Fruit fly (Drosophila melanogaster) whole organism, embryonic: ENCODE results near the gene mTerf3.

Experiments used
- Ada2b ChIP-seq: fragments of 200-800 bp; sonication (Bioruptor generic); IDR thresholded peaks from 2 replicates; pipeline ENCODE4 v1.3.6; 2022; ENCODE audit warnings: missing biosample characterization, missing genetic modification characterization
- CG10431 ChIP-seq: fragments of 200-800 bp; sonication (Bioruptor generic); optimal IDR thresholded peaks from 3 replicates; lab custom pipeline; 2018; ENCODE audit warnings: missing biosample characterization, mild to moderate bottlenecking, missing genetic modification characterization
- CG10654 ChIP-seq: fragments of 200-800 bp; sonication (Bioruptor generic); optimal IDR thresholded peaks from 2 replicates; lab custom pipeline; 2016; ENCODE audit warnings: missing biosample characterization, missing genetic modification characterization
- CG11560 ChIP-seq: fragments of 200-800 bp; sonication (Bioruptor generic); IDR thresholded peaks from 3 replicates; pipeline ENCODE4 v1.3.6; 2022; ENCODE audit warnings: missing biosample characterization, missing genetic modification characterization
- CG11723 ChIP-seq: fragments of 200-800 bp; sonication (Bioruptor generic); optimal IDR thresholded peaks from 2 replicates; lab custom pipeline; 2017; ENCODE audit warnings: missing biosample characterization, mild to moderate bottlenecking, missing genetic modification characterization
- CG12942 ChIP-seq: fragments of 200-800 bp; sonication (Bioruptor generic); optimal IDR thresholded peaks from 3 replicates; lab custom pipeline; 2016; ENCODE audit warnings: missing biosample characterization, missing genetic modification characterization
- CG14014 ChIP-seq: fragments of 200-800 bp; sonication (Bioruptor generic); IDR thresholded peaks from 2 replicates; pipeline ENCODE4 v1.3.6; 2022; ENCODE audit warnings: missing biosample characterization, missing genetic modification characterization
- CG1603 ChIP-seq: fragments of 200-800 bp; sonication (Bioruptor generic); optimal IDR thresholded peaks from 2 replicates; lab custom pipeline; 2019; ENCODE audit warnings: missing biosample characterization, mild to moderate bottlenecking, missing genetic modification characterization, moderate library complexity
- CG16779 ChIP-seq: fragments of 200-800 bp; sonication (Bioruptor generic); IDR thresholded peaks from 2 replicates; pipeline ENCODE4 v1.3.6; 2022; ENCODE audit warnings: missing biosample characterization, missing genetic modification characterization
- CG17612 ChIP-seq: fragments of 200-800 bp; sonication (Bioruptor generic); IDR thresholded peaks from 2 replicates; pipeline ENCODE4 v1.3.6; 2022; ENCODE audit warnings: missing biosample characterization, missing genetic modification characterization
- CG18011 ChIP-seq: fragments of 200-800 bp; sonication (Bioruptor generic); optimal IDR thresholded peaks from 2 replicates; lab custom pipeline; 2017; ENCODE audit warnings: missing biosample characterization, missing genetic modification characterization, mild to moderate bottlenecking, moderate library complexity, missing genotype
- CG31441 ChIP-seq: fragments of 200-800 bp; sonication (Bioruptor generic); IDR thresholded peaks from 2 replicates; pipeline ENCODE4 v1.3.6; 2022; ENCODE audit warnings: missing biosample characterization, missing genetic modification characterization
- CG4360 ChIP-seq: fragments of 200-800 bp; sonication (Bioruptor generic); IDR thresholded peaks from 2 replicates; pipeline ENCODE4 v1.3.6; 2022; ENCODE audit warnings: missing biosample characterization, missing genetic modification characterization
- CG4820 ChIP-seq: fragments of 200-800 bp; sonication (Bioruptor generic); optimal IDR thresholded peaks from 3 replicates; lab custom pipeline; 2016; ENCODE audit warnings: missing biosample characterization, missing genetic modification characterization
- CG4854 ChIP-seq: fragments of 200-800 bp; sonication (Bioruptor generic); optimal IDR thresholded peaks from 2 replicates; lab custom pipeline; 2016; ENCODE audit warnings: missing biosample characterization, missing genetic modification characterization, inconsistent platforms
- CG6683 ChIP-seq: fragments of 200-800 bp; sonication (Bioruptor generic); optimal IDR thresholded peaks from 2 replicates; lab custom pipeline; 2017; ENCODE audit warnings: missing biosample characterization, mild to moderate bottlenecking, missing genetic modification characterization, missing genetic modification reagents
- CG7839 ChIP-seq: fragments of 200-800 bp; sonication (Bioruptor generic); optimal IDR thresholded peaks from 3 replicates; lab custom pipeline; 2018; ENCODE audit warnings: missing biosample characterization, mild to moderate bottlenecking, missing genetic modification characterization, moderate library complexity
- CHES-1-like ChIP-seq: fragments of 200-800 bp; sonication (Bioruptor generic); optimal IDR thresholded peaks from 2 replicates; lab custom pipeline; 2016; ENCODE audit warnings: missing biosample characterization, missing genetic modification characterization
- Dip3 ChIP-seq: fragments of 200-800 bp; sonication (Bioruptor generic); optimal IDR thresholded peaks from 3 replicates; lab custom pipeline; 2016; ENCODE audit warnings: missing biosample characterization, missing genetic modification characterization
- Ets65A ChIP-seq: fragments of 200-800 bp; sonication (Bioruptor generic); peaks from one replicate; lab custom pipeline; 2016; ENCODE audit warnings: missing biosample characterization, missing genetic modification characterization
- Fer3 ChIP-seq: fragments of 200-800 bp; sonication (Bioruptor generic); optimal IDR thresholded peaks from 2 replicates; lab custom pipeline; 2018; ENCODE audit warnings: missing biosample characterization, mild to moderate bottlenecking, missing genetic modification characterization, moderate library complexity
- H2.0 ChIP-seq: fragments of 200-800 bp; sonication (Bioruptor generic); IDR thresholded peaks from 2 replicates; pipeline ENCODE4 v1.3.6; 2022; ENCODE audit warnings: missing biosample characterization, missing genetic modification characterization
- HHEX ChIP-seq: fragments of 200-800 bp; sonication (Bioruptor generic); optimal IDR thresholded peaks from 3 replicates; lab custom pipeline; 2017; ENCODE audit warnings: missing biosample characterization, mild to moderate bottlenecking, missing genetic modification characterization, missing genetic modification reagents
- Hr51 ChIP-seq, 2 experiments: fragments of 200-800 bp; sonication (Bioruptor generic); optimal IDR thresholded peaks; 2 replicates in 1 of 2; 3 replicates in 1 of 2; lab custom pipeline; 2016 to 2018; ENCODE audit warnings: missing biosample characterization in 2 of 2, missing genetic modification characterization in 2 of 2, mild to moderate bottlenecking in 1 of 2, moderate library complexity in 1 of 2
- Lhr ChIP-seq: fragments of 200-800 bp; sonication (Bioruptor generic); optimal IDR thresholded peaks from 3 replicates; lab custom pipeline; 2017; ENCODE audit warnings: mild to moderate bottlenecking, missing biosample characterization, missing genetic modification reagents, missing genetic modification characterization
- Lim3 ChIP-seq: fragments of 200-800 bp; sonication (Bioruptor generic); IDR thresholded peaks from 2 replicates; pipeline ENCODE4 v1.3.6; 2022; ENCODE audit warnings: missing biosample characterization, missing genetic modification characterization
- Med ChIP-seq: fragments of 200-800 bp; sonication (Bioruptor generic); peaks from one replicate; lab custom pipeline; 2016; ENCODE audit warnings: missing biosample characterization, missing genetic modification characterization, mild to moderate bottlenecking, inconsistent platforms, moderate library complexity
- Pdp1 ChIP-seq, 2 experiments: fragments of 200-800 bp; sonication (Bioruptor generic); optimal IDR thresholded peaks; 3 replicates each; lab custom pipeline; 2016; ENCODE audit warnings: missing biosample characterization in 2 of 2, missing genetic modification characterization in 2 of 2, mild to moderate bottlenecking in 1 of 2, moderate library complexity in 1 of 2
- Ravus ChIP-seq: fragments of 200-800 bp; sonication (Bioruptor generic); IDR thresholded peaks from 2 replicates; pipeline ENCODE4 v1.3.6; 2022; ENCODE audit warnings: missing biosample characterization, missing genetic modification characterization
- ab ChIP-seq: fragments of 200-800 bp; sonication (Bioruptor generic); optimal IDR thresholded peaks from 2 replicates; lab custom pipeline; 2016; ENCODE audit warnings: missing biosample characterization, missing genetic modification characterization
- btn ChIP-seq: fragments of 200-800 bp; sonication (Bioruptor generic); optimal IDR thresholded peaks from 2 replicates; lab custom pipeline; 2016; ENCODE audit warnings: missing biosample characterization, missing genetic modification characterization
- chif ChIP-seq, 2 experiments: fragments of 200-800 bp; sonication (Bioruptor generic); optimal IDR thresholded peaks; 3 replicates each; lab custom pipeline; 2016; ENCODE audit warnings: missing biosample characterization in 2 of 2, missing genetic modification characterization in 2 of 2
- chm ChIP-seq: fragments of 200-800 bp; sonication (Bioruptor generic); IDR thresholded peaks from 2 replicates; pipeline ENCODE4 v1.3.6; 2022; ENCODE audit warnings: missing biosample characterization, missing genetic modification characterization
- da ChIP-seq: fragments of 200-800 bp; sonication (Bioruptor generic); optimal IDR thresholded peaks from 2 replicates; lab custom pipeline; 2016; ENCODE audit warnings: missing biosample characterization, missing genetic modification characterization
- ind ChIP-seq: fragments of 200-800 bp; sonication (Bioruptor generic); optimal IDR thresholded peaks from 3 replicates; lab custom pipeline; 2016; ENCODE audit warnings: missing biosample characterization, missing genetic modification characterization
- lov ChIP-seq, 2 experiments: fragments of 200-800 bp in 1 of 2; fragments of >200 bp in 1 of 2; sonication (Bioruptor generic) in 1 of 2; IDR thresholded peaks in 1 of 2; optimal IDR thresholded peaks in 1 of 2; 2 replicates in 1 of 2; 3 replicates in 1 of 2; pipeline versions ENCODE4 v1.3.6 to Lab custom; 2017 to 2022; ENCODE audit warnings: missing biosample characterization in 1 of 2, missing genetic modification characterization in 1 of 2
- nerfin-2 ChIP-seq: fragments of 200-800 bp; sonication (Bioruptor generic); IDR thresholded peaks from 2 replicates; pipeline ENCODE4 v1.3.6; 2022; ENCODE audit warnings: missing biosample characterization, missing genetic modification characterization; ENCODE audit not compliant: partially characterized antibody
- prd ChIP-seq, 3 experiments: fragments of >200 bp in 2 of 3; fragments of 200-800 bp in 1 of 3; sonication (Bioruptor generic) in 1 of 3; optimal IDR thresholded peaks in 2 of 3; IDR thresholded peaks in 1 of 3; 2 replicates in 2 of 3; 3 replicates in 1 of 3; pipeline versions ENCODE4 v1.3.6 to Lab custom; 2017 to 2022; ENCODE audit warnings: missing biosample characterization in 1 of 3, missing genetic modification characterization in 1 of 3
- slp2 ChIP-seq: fragments of 200-800 bp; sonication (Bioruptor generic); optimal IDR thresholded peaks from 2 replicates; lab custom pipeline; 2016; ENCODE audit warnings: missing biosample characterization, missing genetic modification characterization
- toy ChIP-seq: fragments of 200-800 bp; sonication (Bioruptor generic); IDR thresholded peaks from 2 replicates; pipeline ENCODE4 v1.3.6; 2022; ENCODE audit warnings: missing biosample characterization, missing genetic modification characterization
- tup ChIP-seq: fragments of 200-800 bp; sonication (Bioruptor generic); optimal IDR thresholded peaks from 2 replicates; lab custom pipeline; 2016; ENCODE audit warnings: missing biosample characterization, mild to moderate bottlenecking, missing genetic modification characterization, moderate library complexity
- wek ChIP-seq: fragments of 200-800 bp; sonication (Bioruptor generic); optimal IDR thresholded peaks from 3 replicates; lab custom pipeline; 2018; ENCODE audit warnings: missing biosample characterization, mild to moderate bottlenecking, missing genetic modification characterization, moderate library complexity
- zen2 ChIP-seq: fragments of 200-800 bp; sonication (Bioruptor generic); IDR thresholded peaks from 3 replicates; pipeline ENCODE4 v1.3.6; 2022; ENCODE audit warnings: missing biosample characterization, missing genetic modification characterization; ENCODE audit not compliant: partially characterized antibody

Gene mTerf3

DNA sequence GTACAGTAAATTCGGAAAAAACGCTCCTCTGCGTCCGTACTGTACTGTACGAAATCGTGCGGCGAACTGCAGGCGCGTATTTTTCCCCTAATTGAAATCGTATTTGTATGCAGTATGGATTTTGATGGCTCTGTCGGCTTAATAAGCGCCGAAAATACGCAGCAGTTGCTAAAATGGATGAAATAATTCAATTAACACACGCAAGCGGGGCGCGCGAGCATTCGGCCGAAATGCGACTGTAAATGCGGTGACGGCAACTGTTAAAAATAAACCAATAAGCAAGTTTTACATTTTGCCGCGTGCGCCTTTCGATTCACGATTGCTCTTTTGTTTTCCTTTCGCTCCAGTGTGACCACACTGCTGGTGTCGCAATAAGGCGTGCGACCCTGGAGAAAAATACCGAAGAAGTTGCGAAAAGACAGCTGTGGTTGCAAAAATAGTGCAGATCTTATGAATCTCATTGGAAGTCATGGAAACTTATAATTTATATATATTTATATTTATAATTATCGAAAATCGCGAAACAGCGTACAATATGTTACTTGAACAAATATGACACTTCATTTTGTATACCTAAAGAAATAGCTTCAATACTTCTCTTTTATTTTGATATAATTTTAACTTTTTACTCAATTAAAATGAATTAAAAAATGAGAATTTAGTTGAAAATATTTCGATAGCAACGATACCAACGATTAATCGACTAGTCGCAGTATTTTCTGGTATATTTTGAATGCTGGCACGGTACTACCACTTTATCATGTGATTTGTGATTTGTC lies 47.4 kb downstream of the mTerf3 start, which contains the start of the genes CG32428 and CG5969 (continued):
- TF ChIP-seq toy (GFP tag; lab: Robert Waterston, UW) (no peak), Pdp1 (GFP tag; optimal IDR thresholded peaks at IDR 0.05; lab: Kevin White, UChicago) (no peak), Ravus (GFP tag; lab: Robert Waterston, UW) (peak; percentile 13), prd (optimal IDR thresholded peaks at IDR 0.05; lab: Kevin White, UChicago) (no peak), prd (GFP tag; IDR thresholded peaks at IDR 0.05; lab: Robert Waterston, UW) (peak; percentile 65), zen2 (no peak)

DNA sequence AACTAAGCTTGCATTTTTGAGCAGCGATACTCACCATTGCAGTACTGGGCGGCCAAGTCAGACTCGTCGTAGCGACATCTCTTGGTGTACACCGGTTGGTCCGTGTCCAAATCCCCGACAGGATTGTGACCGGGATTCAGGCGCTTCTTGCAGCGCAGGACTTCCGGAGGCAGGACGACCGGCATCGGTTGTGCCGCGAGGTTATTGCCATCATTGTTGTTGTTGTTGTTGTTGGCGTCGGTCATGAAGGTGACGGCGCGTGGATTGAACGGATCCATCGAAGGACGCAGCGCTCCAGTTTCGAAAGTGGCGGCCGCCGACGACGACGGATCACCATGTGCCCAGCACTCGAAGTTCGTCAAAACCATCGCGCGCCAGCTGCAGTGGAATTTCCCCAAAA lies 48.0 kb downstream of the mTerf3 start:
- TF ChIP-seq da: peak; percentile 21
- TF ChIP-seq CG4820: no peak
- peak; percentile 85 for TF ChIP-seq CG4360 (GFP tag; lab: Robert Waterston, UW)
- peak; percentile 68 for TF ChIP-seq Med
- no peak for TF ChIP-seq lov (optimal IDR thresholded peaks at IDR 0.05; lab: Kevin White, UChicago)
- 0 out of 3 replicates have a peak, but pooled peaks have one; percentile 50 for TF ChIP-seq lov (GFP tag; IDR thresholded peaks at IDR 0.05; lab: Robert Waterston, UW)
- TF ChIP-seq CG17612: no peak
- TF ChIP-seq CG12942 (GFP tag; lab: Kevin White, UChicago): no peak

DNA sequence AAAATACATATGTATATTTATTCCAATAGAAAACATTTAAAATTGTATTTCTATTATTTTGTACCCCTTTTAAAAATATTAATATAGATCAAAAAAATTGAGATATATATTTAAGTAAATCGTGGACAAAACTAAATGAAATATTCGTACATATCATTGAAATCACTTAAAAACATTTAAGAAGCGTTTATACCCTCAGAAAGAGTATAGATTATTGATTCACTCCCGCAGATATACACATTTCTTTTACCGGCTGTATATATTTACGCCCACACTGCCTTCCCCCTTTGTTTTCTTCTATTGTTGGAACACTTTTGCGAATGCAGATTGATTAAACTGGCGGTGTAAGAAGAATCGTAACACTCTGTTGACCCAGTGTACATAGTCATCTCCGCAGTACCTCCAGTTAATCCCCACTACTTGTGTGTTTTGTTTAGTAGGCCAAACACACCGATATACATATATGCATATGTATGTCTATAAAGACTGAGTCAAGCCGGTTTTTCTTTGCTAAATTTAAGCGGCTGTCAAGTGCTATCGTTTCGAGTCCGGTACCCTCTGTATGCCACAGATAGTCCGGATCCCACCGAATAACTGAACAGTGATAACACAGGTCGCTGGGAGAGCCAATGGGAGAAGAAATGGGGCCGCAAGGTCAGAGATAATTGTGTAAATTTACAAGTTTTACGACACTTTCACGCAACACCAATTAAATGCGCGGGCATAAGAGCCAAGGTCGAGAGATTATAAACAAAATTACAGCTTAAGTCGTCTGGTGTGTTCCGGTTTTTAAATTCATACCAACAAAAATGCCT lies 48.9 kb downstream of the mTerf3 start:
- TF ChIP-seq CG31441 (GFP tag; lab: Robert Waterston, UW): peak; percentile 61; the same call in 1 of the 2 replicates
- TF ChIP-seq Lhr: peak; percentile 43
- TF ChIP-seq ind (GFP tag; lab: Kevin White, UChicago): no peak
- TF ChIP-seq CG11723 (GFP tag; lab: Kevin White, UChicago): peak; percentile 44
- TF ChIP-seq Lim3 (GFP tag; lab: Robert Waterston, UW): no peak
- TF ChIP-seq CHES-1-like: peak; percentile 53
- 0 out of 2 replicates have a peak, but pooled peaks have one; percentile 32 for TF ChIP-seq chm (GFP tag; lab: Robert Waterston, UW)
- no peak for TF ChIP-seq H2.0 (GFP tag; lab: Robert Waterston, UW)
- peak; percentile 47 for TF ChIP-seq Ets65A (GFP tag; lab: Kevin White, UChicago)
- TF ChIP-seq wek (GFP tag; lab: Kevin White, UChicago): peak; percentile 83
- peak; percentile 45 for TF ChIP-seq btn (GFP tag; lab: Kevin White, UChicago)
- TF ChIP-seq CG18011: peak; percentile 21
- no peak for TF ChIP-seq nerfin-2 (GFP tag; lab: Robert Waterston, UW)
- TF ChIP-seq slp2 (GFP tag; lab: Kevin White, UChicago): peak; percentile 50
- TF ChIP-seq CG11560 (tag; lab: Robert Waterston, UW): no peak
- peak; percentile 46 for TF ChIP-seq CG10654 (GFP tag; lab: Kevin White, UChicago)
- peak; percentile 37 for TF ChIP-seq CG6683 (GFP tag; lab: Kevin White, UChicago)
- TF ChIP-seq CG7839 (tag; lab: Kevin White, UChicago): peak; percentile 14
- TF ChIP-seq Hr51 (GFP tag; optimal IDR thresholded peaks at IDR 0.05; lab: Kevin White, UChicago): peak; percentile 20 to 40
- peak; percentile 49 for TF ChIP-seq tup (GFP tag; lab: Kevin White, UChicago)
- no peak for TF ChIP-seq Dip3 (GFP tag; lab: Kevin White, UChicago)
- TF ChIP-seq Fer3: peak; percentile 16
- no peak for TF ChIP-seq Ada2b (GFP tag; lab: Robert Waterston, UW)
- TF ChIP-seq CG1603 (tag; lab: Kevin White, UChicago): peak; percentile 85
- TF ChIP-seq ab: no peak
- TF ChIP-seq HHEX (GFP tag; lab: Kevin White, UChicago): peak; percentile 75
- TF ChIP-seq CG4854 (GFP tag; lab: Kevin White, UChicago): peak; percentile 48
- TF ChIP-seq CG10431 (GFP tag; lab: Kevin White, UChicago): no peak
- TF ChIP-seq CG16779 (GFP tag; lab: Robert Waterston, UW): no peak
- TF ChIP-seq chif (GFP tag; optimal IDR thresholded peaks at IDR 0.05; lab: Kevin White, UChicago): peak; percentile 45 to 70
- TF ChIP-seq CG14014: peak; percentile 20; the same call in 1 of the 2 replicates
